Fruit fly (Drosophila melanogaster): ENCODE results near the gene EloA.

EloA gene

dm6 chr3R:23207254-23207653, 44.1 kb upstream of the EloA start (continued):
- TF ChIP-seq Six4 (GFP tag; optimal IDR thresholded peaks at IDR 0.05) (no peak), CG17186 (GFP tag; optimal IDR thresholded peaks at IDR 0.05) (no peak), ato (GFP tag; IDR thresholded peaks at IDR 0.05; ENCODE audit: partially characterized antibody) (no peak), CG9727 (GFP tag; optimal IDR thresholded peaks at IDR 0.05) (no peak)

dm6 chr3R:23210243-23211215, 40.8 kb upstream of the EloA start:
- TF ChIP-seq CG3995 (GFP tag; optimal IDR thresholded peaks at IDR 0.05) (no peak), unpg (GFP tag; optimal IDR thresholded peaks at IDR 0.05) (no peak), CG9817 (tag; optimal IDR thresholded peaks at IDR 0.05) (no peak), ato (GFP tag; IDR thresholded peaks at IDR 0.05; ENCODE audit: partially characterized antibody) (no peak), br (optimal IDR thresholded peaks at IDR 0.05) (no peak), ind (GFP tag; optimal IDR thresholded peaks at IDR 0.05) (no peak), CrebB (tag; optimal IDR thresholded peaks at IDR 0.05) (no peak), gcm (GFP tag; optimal IDR thresholded peaks at IDR 0.05) (no peak), CG3726 (GFP tag; IDR thresholded peaks at IDR 0.05) (no peak), CG7963 (GFP tag; IDR thresholded peaks at IDR 0.05; ENCODE audit: partially characterized antibody) (no peak), wdn (GFP tag; IDR thresholded peaks at IDR 0.05) (no peak), sim (GFP tag; IDR thresholded peaks at IDR 0.05) (no peak), amos (GFP tag; IDR thresholded peaks at IDR 0.05; ENCODE audit: partially characterized antibody) (no peak), Opbp (GFP tag; IDR thresholded peaks at IDR 0.05; ENCODE audit: partially characterized antibody) (no peak), CG1024 (GFP tag; IDR thresholded peaks at IDR 0.05) (no peak), CG2678 (tag; optimal IDR thresholded peaks at IDR 0.05) (peak; percentile 21), hbn (GFP tag; IDR thresholded peaks at IDR 0.05; ENCODE audit: partially characterized antibody) (no peak), CG17186 (GFP tag; optimal IDR thresholded peaks at IDR 0.05) (no peak), fd102C (GFP tag; optimal IDR thresholded peaks at IDR 0.05) (no peak), CG7987 (GFP tag; optimal IDR thresholded peaks at IDR 0.05) (peak; percentile 95), CG14014 (GFP tag; IDR thresholded peaks at IDR 0.05) (no peak), Bdp1 (GFP tag; optimal IDR thresholded peaks at IDR 0.05) (no peak), CG9876 (GFP tag; optimal IDR thresholded peaks at IDR 0.05) (no peak), CG4404 (GFP tag; IDR thresholded peaks at IDR 0.05) (no peak), CG13296 (GFP tag; optimal IDR thresholded peaks at IDR 0.05) (no peak), Nf-YB (GFP tag; optimal IDR thresholded peaks at IDR 0.05) (peak; percentile 59), CG10431 (GFP tag; optimal IDR thresholded peaks at IDR 0.05) (no peak), pnt (GFP tag; optimal IDR thresholded peaks at IDR 0.05) (no peak), Spps (tag; optimal IDR thresholded peaks at IDR 0.05) (no peak), Adf1 (GFP tag; IDR thresholded peaks at IDR 0.05) (peak; percentile 47; the same call in 1 of the 2 replicates), toy (GFP tag; IDR thresholded peaks at IDR 0.05) (no peak), wor (GFP tag; IDR thresholded peaks at IDR 0.05) (no peak), chn (GFP tag; optimal IDR thresholded peaks at IDR 0.05) (no peak), CG15269 (tag; optimal IDR thresholded peaks at IDR 0.05) (peak; percentile 64), CG8290 (GFP tag; optimal IDR thresholded peaks at IDR 0.05) (no peak), CG8290 (tag; optimal IDR thresholded peaks at IDR 0.05) (peak in 1 of 2 experiments; percentile 52), maf-S (GFP tag; optimal IDR thresholded peaks at IDR 0.05) (no peak), bowl (GFP tag; IDR thresholded peaks at IDR 0.05) (no peak), lilli (GFP tag; optimal IDR thresholded peaks at IDR 0.05) (peak; percentile 21), ranshi (GFP tag; IDR thresholded peaks at IDR 0.05) (no peak), CG1529 (GFP tag; optimal IDR thresholded peaks at IDR 0.05) (no peak), MBD-R2 (GFP tag; IDR thresholded peaks at IDR 0.05) (no peak; the same call in 1 of the 2 replicates), Sox102F (GFP tag; optimal IDR thresholded peaks at IDR 0.05) (no peak), CG9609 (GFP tag; optimal IDR thresholded peaks at IDR 0.05) (no peak), az2 (GFP tag; optimal IDR thresholded peaks at IDR 0.05) (no peak), CG17385 (GFP tag; optimal IDR thresholded peaks at IDR 0.05) (no peak)
